Fruit fly (Drosophila melanogaster) whole organism, embryonic: ENCODE data around the gene Parg.

Experiments used
- Abd-B ChIP-seq: fragments of 200-800 bp; sonication (Bioruptor generic); optimal IDR thresholded peaks from 2 replicates; lab custom pipeline; 2018; ENCODE audit warnings: missing biosample characterization, mild to moderate bottlenecking, missing genetic modification characterization, moderate library complexity
- BEAF-32 ChIP-seq: fragments of 200-800 bp; sonication (Bioruptor generic); optimal IDR thresholded peaks from 3 replicates; lab custom pipeline; 2017; ENCODE audit warnings: missing biosample characterization, missing genetic modification characterization, mild to moderate bottlenecking, moderate library complexity, missing genetic modification reagents
- CG10274 ChIP-seq: fragments of 200-800 bp; sonication (Bioruptor generic); optimal IDR thresholded peaks from 3 replicates; lab custom pipeline; 2017; ENCODE audit warnings: missing biosample characterization, mild to moderate bottlenecking, missing genetic modification characterization
- CG11398 ChIP-seq: fragments of 200-800 bp; sonication (Bioruptor generic); optimal IDR thresholded peaks from 2 replicates; lab custom pipeline; 2016; ENCODE audit warnings: missing biosample characterization, missing genetic modification characterization
- CG11456 ChIP-seq: fragments of 200-800 bp; sonication (Bioruptor generic); IDR thresholded peaks from 3 replicates; pipeline ENCODE4 v1.3.6; 2022; ENCODE audit warnings: missing biosample characterization, missing genetic modification characterization
- CG11696 ChIP-seq: fragments of 200-800 bp; sonication (Bioruptor generic); IDR thresholded peaks from 2 replicates; pipeline ENCODE4 v1.3.6; 2022; ENCODE audit warnings: missing biosample characterization, missing genetic modification characterization
- CG13296 ChIP-seq: fragments of 200-800 bp; sonication (Bioruptor generic); optimal IDR thresholded peaks from 3 replicates; lab custom pipeline; 2018; ENCODE audit warnings: missing biosample characterization, mild to moderate bottlenecking, missing genetic modification characterization
- CG13424 ChIP-seq: fragments of 200-800 bp; sonication (Bioruptor generic); optimal IDR thresholded peaks from 2 replicates; lab custom pipeline; 2019; ENCODE audit warnings: missing biosample characterization, mild to moderate bottlenecking, missing genetic modification characterization, moderate library complexity
- CG14441 ChIP-seq: fragments of 200-800 bp; sonication (Bioruptor generic); IDR thresholded peaks from 2 replicates; pipeline ENCODE4 v1.3.6; 2022; ENCODE audit warnings: missing biosample characterization, missing genetic modification characterization
- CG17359 ChIP-seq: fragments of 200-800 bp; sonication (Bioruptor generic); optimal IDR thresholded peaks from 3 replicates; lab custom pipeline; 2018; ENCODE audit warnings: missing biosample characterization, mild to moderate bottlenecking, missing genetic modification characterization, moderate library complexity
- CG17802 ChIP-seq: fragments of 200-800 bp; sonication (Bioruptor generic); optimal IDR thresholded peaks from 2 replicates; lab custom pipeline; 2018; ENCODE audit warnings: missing biosample characterization, mild to moderate bottlenecking, missing genetic modification characterization, moderate library complexity
- CG17829 ChIP-seq: fragments of 200-800 bp; optimal IDR thresholded peaks from 2 replicates; lab custom pipeline; 2019; ENCODE audit warnings: missing biosample characterization, mild to moderate bottlenecking, missing genetic modification characterization, moderate library complexity
- CG18599 ChIP-seq: fragments of 200-800 bp; sonication (Bioruptor generic); optimal IDR thresholded peaks from 3 replicates; lab custom pipeline; 2017; ENCODE audit warnings: missing biosample characterization, missing genetic modification characterization, mild to moderate bottlenecking, moderate library complexity, missing genetic modification reagents
- CG33557 ChIP-seq: fragments of 200-800 bp; sonication (Bioruptor generic); optimal IDR thresholded peaks from 2 replicates; lab custom pipeline; 2019; ENCODE audit warnings: missing biosample characterization, mild to moderate bottlenecking, missing genetic modification characterization, moderate library complexity
- CG4282 ChIP-seq: fragments of 200-800 bp; sonication (Bioruptor generic); optimal IDR thresholded peaks from 2 replicates; lab custom pipeline; 2016; ENCODE audit warnings: missing biosample characterization, missing genetic modification characterization
- CG4820 ChIP-seq: fragments of 200-800 bp; sonication (Bioruptor generic); optimal IDR thresholded peaks from 3 replicates; lab custom pipeline; 2016; ENCODE audit warnings: missing biosample characterization, missing genetic modification characterization
- CG6813 ChIP-seq: fragments of 200-800 bp; sonication (Bioruptor generic); optimal IDR thresholded peaks from 2 replicates; lab custom pipeline; 2017; ENCODE audit warnings: missing biosample characterization, missing genetic modification characterization, mild to moderate bottlenecking, moderate library complexity, missing genetic modification reagents
- CG7357 ChIP-seq: fragments of 200-800 bp; sonication (Bioruptor generic); IDR thresholded peaks from 3 replicates; pipeline ENCODE4 v1.3.6; 2022; ENCODE audit warnings: missing biosample characterization, missing genetic modification characterization
- CG8765 ChIP-seq: fragments of 200-800 bp; sonication (Bioruptor generic); IDR thresholded peaks from 2 replicates; pipeline ENCODE4 v1.3.6; 2022; ENCODE audit warnings: missing biosample characterization, missing genetic modification characterization
- CG9437 ChIP-seq: fragments of 200-800 bp; sonication (Bioruptor generic); optimal IDR thresholded peaks from 2 replicates; lab custom pipeline; 2018; ENCODE audit warnings: missing biosample characterization, mild to moderate bottlenecking, missing genetic modification characterization
- CTCF ChIP-seq: fragments of 200-800 bp; sonication (Bioruptor generic); optimal IDR thresholded peaks from 2 replicates; lab custom pipeline; 2017; ENCODE audit warnings: missing biosample characterization, mild to moderate bottlenecking, missing genetic modification characterization, moderate library complexity
- Dll ChIP-seq: fragments of 200-800 bp; sonication (Bioruptor generic); IDR thresholded peaks from 4 replicates; pipeline ENCODE4 v1.3.6; 2022; ENCODE audit warnings: missing biosample characterization, missing genetic modification characterization; ENCODE audit not compliant: partially characterized antibody
- E2f1 ChIP-seq: fragments of 200-800 bp; sonication (Bioruptor generic); IDR thresholded peaks from 2 replicates; pipeline ENCODE4 v1.3.6; 2022; ENCODE audit warnings: missing biosample characterization, missing genetic modification characterization
- Ets65A ChIP-seq: fragments of 200-800 bp; sonication (Bioruptor generic); peaks from one replicate; lab custom pipeline; 2016; ENCODE audit warnings: missing biosample characterization, missing genetic modification characterization
- Gsc ChIP-seq: fragments of 200-800 bp; sonication (Bioruptor generic); IDR thresholded peaks from 2 replicates; pipeline ENCODE4 v1.3.6; 2022; ENCODE audit warnings: missing biosample characterization, missing genetic modification characterization
- HLH3B ChIP-seq: fragments of 200-800 bp; sonication (Bioruptor generic); IDR thresholded peaks from 2 replicates; pipeline ENCODE4 v1.3.6; 2022; ENCODE audit warnings: missing biosample characterization, missing genetic modification characterization
- Hand ChIP-seq: fragments of 200-800 bp; sonication (Bioruptor generic); optimal IDR thresholded peaks from 2 replicates; lab custom pipeline; 2017; ENCODE audit warnings: mild to moderate bottlenecking, missing biosample characterization, missing genetic modification reagents, missing genetic modification characterization
- NC2β ChIP-seq: fragments of 200-800 bp; sonication (Bioruptor generic); optimal IDR thresholded peaks from 2 replicates; lab custom pipeline; 2016; ENCODE audit warnings: missing biosample characterization, missing genetic modification characterization
- NFAT ChIP-seq: fragments of 200-800 bp; sonication (Bioruptor generic); IDR thresholded peaks from 2 replicates; pipeline ENCODE4 v1.3.6; 2022; ENCODE audit warnings: missing biosample characterization, missing genetic modification characterization
- Rx ChIP-seq: fragments of 200-800 bp; sonication (Bioruptor generic); IDR thresholded peaks from 2 replicates; pipeline ENCODE4 v1.3.6; 2022; ENCODE audit warnings: missing biosample characterization, missing genetic modification characterization
- ap ChIP-seq: fragments of 200-800 bp; sonication (Bioruptor generic); IDR thresholded peaks from 2 replicates; pipeline ENCODE4 v1.3.6; 2022; ENCODE audit warnings: missing biosample characterization, missing genetic modification characterization
- cad ChIP-seq: fragments of >200 bp; optimal IDR thresholded peaks from 2 replicates; lab custom pipeline; 2017; ENCODE audit warnings: missing biosample characterization, missing genetic modification characterization
- chinmo ChIP-seq: fragments of 200-800 bp; sonication (Bioruptor generic); IDR thresholded peaks from 4 replicates; pipeline ENCODE4 v1.3.6; 2022; ENCODE audit warnings: missing biosample characterization, missing genetic modification characterization; ENCODE audit not compliant: partially characterized antibody
- chn ChIP-seq: fragments of 200-800 bp; sonication (Bioruptor generic); optimal IDR thresholded peaks from 2 replicates; lab custom pipeline; 2016; ENCODE audit warnings: missing biosample characterization, missing genetic modification characterization
- ci ChIP-seq: fragments of 200-800 bp; sonication (Bioruptor generic); IDR thresholded peaks from 3 replicates; pipeline ENCODE4 v1.3.6; 2022; ENCODE audit warnings: missing biosample characterization, missing genetic modification characterization
- fru ChIP-seq: fragments of >200 bp; optimal IDR thresholded peaks from 2 replicates; lab custom pipeline; 2017
- fu2 ChIP-seq: fragments of 200-800 bp; sonication (Bioruptor generic); optimal IDR thresholded peaks from 2 replicates; lab custom pipeline; 2016; ENCODE audit warnings: missing biosample characterization, missing genetic modification characterization
- gcm ChIP-seq: fragments of 200-800 bp; sonication (Bioruptor generic); optimal IDR thresholded peaks from 2 replicates; lab custom pipeline; 2019; ENCODE audit warnings: missing biosample characterization, mild to moderate bottlenecking, missing genetic modification characterization, moderate library complexity
- grau ChIP-seq: fragments of 200-800 bp; optimal IDR thresholded peaks from 3 replicates; lab custom pipeline; 2019; ENCODE audit warnings: missing biosample characterization, mild to moderate bottlenecking, missing genetic modification characterization, moderate library complexity
- insv ChIP-seq, 2 experiments: fragments of 200-800 bp; sonication (Bioruptor generic); optimal IDR thresholded peaks; 3 replicates each; lab custom pipeline; 2016 to 2018; ENCODE audit warnings: missing biosample characterization in 2 of 2, missing genetic modification characterization in 2 of 2
- jigr1 ChIP-seq: fragments of 200-800 bp; sonication (Bioruptor generic); IDR thresholded peaks from 3 replicates; pipeline ENCODE4 v1.3.6; 2022; ENCODE audit warnings: missing biosample characterization, missing genetic modification characterization
- klu ChIP-seq: fragments of 200-800 bp; sonication (Bioruptor generic); IDR thresholded peaks from 2 replicates; pipeline ENCODE4 v1.3.6; 2022; ENCODE audit warnings: missing biosample characterization, missing genetic modification characterization
- otp ChIP-seq: fragments of 200-800 bp; sonication (Bioruptor generic); IDR thresholded peaks from 3 replicates; pipeline ENCODE4, ENCODE4 v1.3.6; 2022; ENCODE audit warnings: missing biosample characterization, missing genetic modification characterization
- pb ChIP-seq: fragments of 200-800 bp; sonication (Bioruptor generic); optimal IDR thresholded peaks from 3 replicates; lab custom pipeline; 2016; ENCODE audit warnings: missing biosample characterization, missing genetic modification characterization
- slp2 ChIP-seq: fragments of 200-800 bp; sonication (Bioruptor generic); optimal IDR thresholded peaks from 2 replicates; lab custom pipeline; 2016; ENCODE audit warnings: missing biosample characterization, missing genetic modification characterization
- twi ChIP-seq: fragments of 200-800 bp; optimal IDR thresholded peaks from 2 replicates; lab custom pipeline; 2019; ENCODE audit warnings: missing biosample characterization, mild to moderate bottlenecking, missing genetic modification characterization, moderate library complexity
- wor ChIP-seq: fragments of 200-800 bp; sonication (Bioruptor generic); IDR thresholded peaks from 2 replicates; pipeline ENCODE4 v1.3.6; 2022; ENCODE audit warnings: missing biosample characterization, missing genetic modification characterization
- zen2 ChIP-seq: fragments of 200-800 bp; sonication (Bioruptor generic); IDR thresholded peaks from 3 replicates; pipeline ENCODE4 v1.3.6; 2022; ENCODE audit warnings: missing biosample characterization, missing genetic modification characterization; ENCODE audit not compliant: partially characterized antibody
- zfh2 ChIP-seq: fragments of 200-800 bp; sonication (Bioruptor generic); optimal IDR thresholded peaks from 2 replicates; lab custom pipeline; 2016; ENCODE audit warnings: missing biosample characterization, missing genetic modification characterization

Parg gene

DNA sequence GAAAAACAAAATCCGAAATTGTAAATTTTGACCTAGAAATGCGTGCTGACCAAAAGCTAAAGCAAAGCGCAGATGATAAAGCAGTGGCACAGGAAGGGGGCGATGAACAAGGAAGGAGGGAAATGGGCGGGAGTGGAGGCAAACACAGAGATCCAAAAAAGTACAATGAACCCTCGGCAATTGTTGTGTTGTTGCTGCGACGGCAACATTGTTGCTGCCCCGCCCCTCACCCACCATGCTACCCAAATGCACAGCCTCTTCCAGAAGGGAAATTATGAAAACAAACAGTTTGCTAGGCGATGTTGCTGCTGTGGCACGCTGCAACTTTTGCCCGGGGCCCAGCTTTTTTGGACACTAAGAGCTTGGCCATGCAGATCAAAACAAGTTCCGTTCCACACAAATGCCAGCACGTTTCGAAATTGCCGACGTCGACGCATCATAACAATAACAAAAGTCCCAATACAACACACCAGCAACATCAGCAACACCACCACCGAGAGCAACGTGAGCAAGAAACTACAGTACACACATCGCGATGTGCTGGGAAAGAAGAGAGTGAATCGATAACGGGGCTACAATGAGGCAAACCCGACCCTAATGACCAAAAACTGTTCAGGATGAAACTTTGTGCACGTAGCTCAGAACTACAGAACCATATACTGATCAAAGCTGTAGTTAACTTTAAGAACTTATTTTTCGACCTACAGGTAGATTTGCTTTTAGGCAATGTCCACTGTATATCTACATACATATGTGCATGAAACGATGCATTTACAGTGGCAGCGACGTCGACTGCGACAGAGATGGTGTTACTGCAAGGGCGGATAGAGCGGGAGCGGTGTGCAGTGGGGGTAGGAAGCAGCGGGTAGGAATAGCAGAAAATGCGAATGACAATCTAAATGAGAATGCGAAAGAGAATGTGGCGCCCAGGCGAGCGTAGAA lies 15.4 kb upstream of the Parg start (continued):
- TF ChIP-seq CG4820 (GFP tag; lab: Kevin White, UChicago) = peak; percentile 65
- TF ChIP-seq wor (GFP tag; lab: Robert Waterston, UW) = peak; percentile 65
- TF ChIP-seq E2f1 (GFP tag; lab: Robert Waterston, UW) = peak; percentile 67
- peak; percentile 88 for TF ChIP-seq Ets65A (GFP tag; lab: Kevin White, UChicago)
- TF ChIP-seq chinmo (GFP tag; lab: Robert Waterston, UW) = peak; percentile 64; the same call in 1 of the 4 replicates
- peak; percentile 56 for TF ChIP-seq CG14441 (GFP tag; lab: Robert Waterston, UW)
- peak; percentile 50 for TF ChIP-seq CG9437
- no peak for TF ChIP-seq BEAF-32
- peak; percentile 84 for TF ChIP-seq ci
- TF ChIP-seq chn (GFP tag; lab: Kevin White, UChicago) = peak; percentile 64
- no peak for TF ChIP-seq zfh2 (GFP tag; lab: Kevin White, UChicago)
- peak; percentile 48 for TF ChIP-seq NC2β
- no peak for TF ChIP-seq klu (GFP tag; lab: Robert Waterston, UW)
- TF ChIP-seq CG11696 (GFP tag; lab: Robert Waterston, UW) = no peak
- peak; percentile 71 for TF ChIP-seq gcm (GFP tag; lab: Kevin White, UChicago)
- TF ChIP-seq twi (tag; lab: Kevin White, UChicago) = peak; percentile 65
- no peak for TF ChIP-seq NFAT
- TF ChIP-seq CG13424 (tag; lab: Kevin White, UChicago) = peak; percentile 76
- peak; percentile 35 for TF ChIP-seq CG13296
- TF ChIP-seq Gsc = no peak
- TF ChIP-seq CG4282 (GFP tag; lab: Kevin White, UChicago) = peak; percentile 12
- no peak for TF ChIP-seq zen2 (GFP tag; lab: Robert Waterston, UW)
- peak; percentile 74 for TF ChIP-seq HLH3B
- 0 out of 2 replicates have a peak, but pooled peaks have one; percentile 36 for TF ChIP-seq ap
- TF ChIP-seq CG17359 (tag; lab: Kevin White, UChicago) = peak; percentile 79
- TF ChIP-seq fru (lab: Kevin White, UChicago) = no peak
- TF ChIP-seq Abd-B (GFP tag; lab: Kevin White, UChicago) = peak; percentile 46
- TF ChIP-seq CG17802 = no peak
- peak; percentile 73 for TF ChIP-seq CG11398
- peak; percentile 45 for TF ChIP-seq CG6813 (GFP tag; lab: Kevin White, UChicago)
- TF ChIP-seq CG8765 (GFP tag; lab: Robert Waterston, UW) = peak; percentile 39; the same call in 1 of the 2 replicates
- no peak for TF ChIP-seq CG10274 (GFP tag; lab: Kevin White, UChicago)
- peak; percentile 61 for TF ChIP-seq CG33557
- TF ChIP-seq fu2 (GFP tag; lab: Kevin White, UChicago) = peak; percentile 31
- TF ChIP-seq Dll (GFP tag; lab: Robert Waterston, UW) = no peak
- TF ChIP-seq insv (GFP tag; optimal IDR thresholded peaks at IDR 0.05; lab: Kevin White, UChicago) = peak in 1 of 2 experiments; percentile 3
- peak; percentile 72 for TF ChIP-seq Rx
- peak; percentile 75 for TF ChIP-seq slp2 (GFP tag; lab: Kevin White, UChicago)
- TF ChIP-seq otp (GFP tag; lab: Robert Waterston, UW) = peak; percentile 70; the same call in 1 of the 3 replicates
- peak; percentile 80 for TF ChIP-seq CG17829 (tag; lab: Kevin White, UChicago)
- TF ChIP-seq cad = no peak
- no peak for TF ChIP-seq CTCF
- TF ChIP-seq grau (tag; lab: Kevin White, UChicago) = peak; percentile 99
- 0 out of 3 replicates have a peak, but pooled peaks have one; percentile 53 for TF ChIP-seq CG11456 (GFP tag; lab: Robert Waterston, UW)
- TF ChIP-seq CG18599 (GFP tag; lab: Kevin White, UChicago) = peak; percentile 66
- TF ChIP-seq jigr1 (GFP tag; lab: Robert Waterston, UW) = 0 out of 3 replicates have a peak, but pooled peaks have one; percentile 36
- peak; percentile 29; the same call in 1 of the 3 replicates for TF ChIP-seq CG7357 (GFP tag; lab: Robert Waterston, UW)
- TF ChIP-seq Hand = peak; percentile 5
- peak; percentile 55 for TF ChIP-seq pb
